Worm (Caenorhabditis elegans): ENCODE results near the gene brc-1.

brc-1 gene

ce11 chrIII:3874492-3874891, 11.7 kb upstream of the brc-1 start:
- TF ChIP-seq nfya-1 (tag; optimal IDR thresholded peaks at IDR 0.05; ENCODE audit: borderline replicate concordance, insufficient read depth) (no peak), cebp-1 (GFP tag; IDR thresholded peaks at IDR 0.05) (peak; percentile 16; the same call in 1 of the 2 replicates), cebp-1 (tag; optimal IDR thresholded peaks at IDR 0.05) (peak; percentile 78), hsf-1 (GFP tag; IDR thresholded peaks at IDR 0.05) (0 out of 2 replicates have a peak, but pooled peaks have one; percentile 14), madf-10 (tag; optimal IDR thresholded peaks at IDR 0.05) (no peak), ztf-25 (GFP tag; IDR thresholded peaks at IDR 0.05) (0 out of 2 replicates have a peak, but pooled peaks have one; percentile 49), madf-3 (GFP tag; IDR thresholded peaks at IDR 0.05) (no peak)

ce11 chrIII:3873424-3873823, 10.7 kb upstream of the brc-1 start:
- TF ChIP-seq die-1 (tag; optimal IDR thresholded peaks at IDR 0.05), result no peak
- peak; percentile 32 for TF ChIP-seq ceh-27 (GFP tag; optimal IDR thresholded peaks at IDR 0.05)
- TF ChIP-seq nhr-80 (tag; optimal IDR thresholded peaks at IDR 0.05), result peak; percentile 74
- peak; percentile 90 for TF ChIP-seq zfh-2 (GFP tag; conservative IDR thresholded peaks at IDR 0.05)
- no peak for TF ChIP-seq hsf-1 (GFP tag; IDR thresholded peaks at IDR 0.05)
- TF ChIP-seq hmg-1.2 (GFP tag; IDR thresholded peaks at IDR 0.05), result peak; percentile 46; the same call in 1 of the 2 replicates
- 0 out of 2 replicates have a peak, but pooled peaks have one; percentile 5 for TF ChIP-seq egrh-3 (GFP tag; IDR thresholded peaks at IDR 0.05)
- 0 out of 2 replicates have a peak, but pooled peaks have one; percentile 39 for TF ChIP-seq Y95B8A.8 (GFP tag; IDR thresholded peaks at IDR 0.05)
- no peak for TF ChIP-seq cebp-1 (GFP tag; IDR thresholded peaks at IDR 0.05)
- TF ChIP-seq cebp-1 (tag; optimal IDR thresholded peaks at IDR 0.05), result peak; percentile 58
- no peak for TF ChIP-seq C17E4.6 (GFP tag; IDR thresholded peaks at IDR 0.05)
- TF ChIP-seq attf-5 (GFP tag; optimal IDR thresholded peaks at IDR 0.05), result peak; percentile 31
- no peak for TF ChIP-seq snpc-4 (GFP tag; optimal IDR thresholded peaks at IDR 0.05)
- peak in 2 of 4 experiments; percentile 10 to 15 for TF ChIP-seq snpc-4 (tag; optimal IDR thresholded peaks at IDR 0.05)
- TF ChIP-seq madf-3 (GFP tag; IDR thresholded peaks at IDR 0.05), result 0 out of 2 replicates have a peak, but pooled peaks have one; percentile 5
- no peak for TF ChIP-seq gei-17 (GFP tag; optimal IDR thresholded peaks at IDR 0.05)

ce11 chrIII:3872978-3873377, 10.2 kb upstream of the brc-1 start:
- TF ChIP-seq athp-1 (tag; optimal IDR thresholded peaks at IDR 0.05) (no peak), ama-1 (optimal IDR thresholded peaks at IDR 0.05) (peak; percentile 5), ama-1 (GFP tag; optimal IDR thresholded peaks at IDR 0.05) (no peak)

- TF ChIP-seq let-526 (GFP tag; IDR thresholded peaks at IDR 0.05), result no peak
- no peak for TF ChIP-seq hlh-12 (tag; optimal IDR thresholded peaks at IDR 0.05)
- TF ChIP-seq B0261.1 (tag; optimal IDR thresholded peaks at IDR 0.05), result no peak
- no peak for TF ChIP-seq lin-40 (tag; optimal IDR thresholded peaks at IDR 0.05)
- no peak for TF ChIP-seq F57A8.1 (GFP tag; optimal IDR thresholded peaks at IDR 0.05)
- TF ChIP-seq lin-35 (GFP tag; optimal IDR thresholded peaks at IDR 0.05), result no peak
- no peak for TF ChIP-seq K11D2.4 (GFP tag; IDR thresholded peaks at IDR 0.05)
- TF ChIP-seq attf-3 (GFP tag; conservative IDR thresholded peaks at IDR 0.05), result no peak
- no peak for TF ChIP-seq F10E7.11 (tag; optimal IDR thresholded peaks at IDR 0.05)
- TF ChIP-seq T07F8.4 (tag; optimal IDR thresholded peaks at IDR 0.05), result no peak
- TF ChIP-seq K12H6.12 (tag; optimal IDR thresholded peaks at IDR 0.05), result no peak
- no peak for TF ChIP-seq ets-4 (GFP tag; optimal IDR thresholded peaks at IDR 0.05)
- no peak for TF ChIP-seq aptf-2 (GFP tag; conservative IDR thresholded peaks at IDR 0.05)
- TF ChIP-seq cebp-2 (GFP tag; IDR thresholded peaks at IDR 0.05), result 0 out of 2 replicates have a peak, but pooled peaks have one; percentile 63
- TF ChIP-seq hlh-26 (GFP tag; conservative IDR thresholded peaks at IDR 0.05), result no peak
- no peak for TF ChIP-seq pbrm-1 (GFP tag; IDR thresholded peaks at IDR 0.05)
- TF ChIP-seq die-1 (tag; optimal IDR thresholded peaks at IDR 0.05), result no peak
- TF ChIP-seq bed-1 (GFP tag; IDR thresholded peaks at IDR 0.05), result no peak
- TF ChIP-seq lsl-1 (GFP tag; optimal IDR thresholded peaks at IDR 0.05), result no peak
- TF ChIP-seq C17E4.6 (GFP tag; IDR thresholded peaks at IDR 0.05), result no peak
- no peak for TF ChIP-seq madf-3 (GFP tag; IDR thresholded peaks at IDR 0.05)
- TF ChIP-seq nhr-179 (tag; optimal IDR thresholded peaks at IDR 0.05), result no peak
- no peak for TF ChIP-seq egl-44 (GFP tag; IDR thresholded peaks at IDR 0.05)
- no peak for TF ChIP-seq hmg-1.2 (GFP tag; IDR thresholded peaks at IDR 0.05)
- TF ChIP-seq nhr-80 (tag; optimal IDR thresholded peaks at IDR 0.05), result peak; percentile 53
Observed at ce11 chrIII:3871763-3872486, 9.2 kb upstream of the brc-1 start.
